Worm (Caenorhabditis elegans): Measurements from ENCODE around the gene sec-10.

sec-10 gene

ce11 chrIV:7743539-7743938 lies 38.8 kb downstream of the sec-10 start, which contains the start of gene npr-35:
Gene npr-35 (plus strand): TSS chrIV:7743839.
- TF ChIP-seq dpff-1 (tag; optimal IDR thresholded peaks at IDR 0.05), result no peak
- no peak for TF ChIP-seq bed-1 (GFP tag; IDR thresholded peaks at IDR 0.05)
- no peak for TF ChIP-seq ceh-58 (GFP tag; IDR thresholded peaks at IDR 0.05)

- TF ChIP-seq ccch-3 (GFP tag; optimal IDR thresholded peaks at IDR 0.05) (no peak), Y56A3A.18 (GFP tag; IDR thresholded peaks at IDR 0.05) (no peak), aptf-3 (GFP tag; IDR thresholded peaks at IDR 0.05) (no peak), snpc-1.3 (tag; optimal IDR thresholded peaks at IDR 0.05; ENCODE audit: insufficient read depth) (no peak), F22D6.2 (tag; optimal IDR thresholded peaks at IDR 0.05) (no peak), let-607 (tag; optimal IDR thresholded peaks at IDR 0.05) (no peak), hmg-20 (GFP tag; IDR thresholded peaks at IDR 0.05) (no peak), ceh-79 (tag; optimal IDR thresholded peaks at IDR 0.05) (no peak), Y53F4B.3 (GFP tag; IDR thresholded peaks at IDR 0.05) (no peak), ceh-91 (GFP tag; IDR thresholded peaks at IDR 0.05) (no peak), ztf-28 (GFP tag; IDR thresholded peaks at IDR 0.05) (no peak), lsl-1 (GFP tag; optimal IDR thresholded peaks at IDR 0.05) (no peak), let-526 (GFP tag; IDR thresholded peaks at IDR 0.05) (no peak), pha-4 (tag; optimal IDR thresholded peaks at IDR 0.05) (no peak), Y95B8A.8 (GFP tag; IDR thresholded peaks at IDR 0.05) (no peak), bed-1 (GFP tag; IDR thresholded peaks at IDR 0.05) (no peak), ekl-4 (GFP tag; IDR thresholded peaks at IDR 0.05) (no peak), F23B12.7 (tag; optimal IDR thresholded peaks at IDR 0.05; ENCODE audit: insufficient read depth) (no peak)
These were observed 45.7 kb downstream of the sec-10 start for ce11 chrIV:7736616-7737015.

ce11 chrIV:7734619-7735018 lies 47.7 kb downstream of the sec-10 start, which contains the start of gene clx-1:
Gene clx-1 (plus strand): TSS chrIV:7734648.
- TF ChIP-seq egrh-3 (GFP tag; IDR thresholded peaks at IDR 0.05) (peak; percentile 36; the same call in 1 of the 2 replicates), mel-28 (tag; optimal IDR thresholded peaks at IDR 0.05; ENCODE audit: borderline replicate concordance) (no peak)

- TF ChIP-seq hsf-1 (GFP tag; IDR thresholded peaks at IDR 0.05) (no peak), lin-40 (tag; optimal IDR thresholded peaks at IDR 0.05) (no peak), Y95B8A.8 (GFP tag; IDR thresholded peaks at IDR 0.05) (no peak), him-1 (tag; optimal IDR thresholded peaks at IDR 0.05) (no peak)
These were observed 48.1 kb downstream of the sec-10 start for ce11 chrIV:7734173-7734572.

- no peak for TF ChIP-seq egl-44 (GFP tag; IDR thresholded peaks at IDR 0.05)
- no peak for TF ChIP-seq ama-1 (optimal IDR thresholded peaks at IDR 0.05)
- no peak for TF ChIP-seq ama-1 (GFP tag; optimal IDR thresholded peaks at IDR 0.05)
- no peak for TF ChIP-seq K12H6.12 (tag; optimal IDR thresholded peaks at IDR 0.05)
- TF ChIP-seq F49E8.2 (tag; optimal IDR thresholded peaks at IDR 0.05; ENCODE audit: insufficient read depth), result no peak
- no peak for TF ChIP-seq zfh-2 (GFP tag; conservative IDR thresholded peaks at IDR 0.05)
These were observed 50.3 kb downstream of the sec-10 start, which contains the start of the genes C50F7.9 and C50F7.3 for ce11 chrIV:7731960-7732359. Gene C50F7.9 (minus strand): TSS chrIV:7732060. Gene C50F7.3 (plus strand): TSS chrIV:7732329.

All from whole organism, young adult.